Worm (Caenorhabditis elegans): ENCODE results near the gene sri-4.

DNA sequence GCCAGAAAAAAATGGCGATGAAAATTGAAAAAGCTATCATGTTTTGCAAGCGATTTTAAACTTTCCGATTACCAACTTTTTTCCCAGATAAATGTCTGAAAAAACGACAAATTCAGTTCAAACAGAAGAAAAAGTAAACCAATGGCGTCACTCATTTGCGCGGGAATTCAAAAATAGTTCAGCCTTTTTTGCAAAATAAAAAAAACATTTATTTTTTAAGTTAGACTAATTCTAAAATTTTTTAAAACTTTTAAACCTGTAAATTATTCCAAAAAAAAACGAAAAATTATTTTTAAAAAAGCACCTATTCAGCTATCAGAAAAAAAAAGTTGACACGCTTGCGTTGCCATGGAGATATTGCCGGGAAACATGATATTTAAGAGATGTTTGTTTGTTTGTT is 35.3 kb upstream of the sri-4 start, which contains the start of gene cyp-33C11:
- TF ChIP-seq dmd-4 (tag; optimal IDR thresholded peaks at IDR 0.05; ENCODE audit: borderline replicate concordance): no peak
- TF ChIP-seq elt-2 (tag; optimal IDR thresholded peaks at IDR 0.05): no peak
- TF ChIP-seq hlh-13 (GFP tag; optimal IDR thresholded peaks at IDR 0.05): no peak
- no peak for TF ChIP-seq fkh-10 (GFP tag; optimal IDR thresholded peaks at IDR 0.05)
- no peak for TF ChIP-seq syd-9 (tag; optimal IDR thresholded peaks at IDR 0.05)
- no peak for TF ChIP-seq pha-4 (tag; optimal IDR thresholded peaks at IDR 0.05)
